Worm (Caenorhabditis elegans) whole organism, L1 larva: ENCODE results near the gene srh-303.
A peak's percentile ranks its signal among the peaks of the same experiment; 100 is the strongest.

Experiments used
- C04F5.9 ChIP-seq: sonication (generic microtip); optimal IDR thresholded peaks from 2 replicates; lab custom pipeline; 2016; ENCODE audit warnings: missing genetic modification characterization, missing compliant biosample characterization
- C16A3.4 ChIP-seq: fragments of 150-350 bp; optimal IDR thresholded peaks from 2 replicates; lab custom pipeline; 2014; ENCODE audit warnings: missing biosample characterization, missing genetic modification characterization
- ama-1 ChIP-seq: fragments of 150-350 bp; optimal IDR thresholded peaks from 2 replicates; lab custom pipeline; 2014
- ceh-63 ChIP-seq: fragments of 200-800 bp; sonication (Bioruptor generic); optimal IDR thresholded peaks from 2 replicates; lab custom pipeline; 2018; ENCODE audit warnings: mild to moderate bottlenecking, missing genetic modification characterization, missing compliant biosample characterization
- ceh-82 ChIP-seq, 3 experiments: fragments of 150-350 bp in 1 of 3; sonication (generic microtip) in 2 of 3; optimal IDR thresholded peaks; 2 replicates each; lab custom pipeline; 2014 to 2017; ENCODE audit warnings: missing biosample characterization in 3 of 3, missing genetic modification characterization in 3 of 3
- ceh-88 ChIP-seq: fragments of 200-800 bp; sonication (Bioruptor generic); IDR thresholded peaks from 2 replicates; pipeline ENCODE4 v1.3.6; 2022; ENCODE audit warnings: missing genetic modification characterization, missing compliant biosample characterization
- ceh-90 ChIP-seq: sonication (generic microtip); optimal IDR thresholded peaks from 2 replicates; lab custom pipeline; 2016; ENCODE audit warnings: missing genetic modification characterization, missing compliant biosample characterization
- dpl-1 ChIP-seq, 3 experiments: fragments of 150-350 bp in 2 of 3; sonication (generic microtip) in 1 of 3; optimal IDR thresholded peaks; 2 replicates each; lab custom pipeline; 2014 to 2017; ENCODE audit warnings: missing biosample characterization in 3 of 3, missing genetic modification characterization in 3 of 3, missing genetic modification reagents in 3 of 3
- efl-3 ChIP-seq: fragments of 200-800 bp; sonication (Bioruptor generic); optimal IDR thresholded peaks from 2 replicates; lab custom pipeline; 2018; ENCODE audit warnings: mild to moderate bottlenecking, missing genetic modification characterization, missing compliant biosample characterization
- egl-13 ChIP-seq: sonication (generic microtip); optimal IDR thresholded peaks from 2 replicates; lab custom pipeline; 2016; ENCODE audit warnings: missing genotype, missing genetic modification reagents, missing genetic modification characterization, missing compliant biosample characterization
- egl-27 ChIP-seq, 2 experiments: fragments of 150-350 bp in 1 of 2; sonication (generic microtip); optimal IDR thresholded peaks; 3 replicates each; lab custom pipeline; 2017 to 2018; ENCODE audit warnings: missing biosample characterization in 2 of 2, missing genetic modification characterization in 2 of 2, missing genetic modification reagents in 2 of 2
- elt-2 ChIP-seq: sonication (generic microtip); optimal IDR thresholded peaks from 2 replicates; lab custom pipeline; 2016; ENCODE audit warnings: missing genetic modification characterization, mild to moderate bottlenecking, inconsistent platforms, missing compliant biosample characterization, missing genetic modification reagents
- fkh-4 ChIP-seq: sonication (generic microtip); optimal IDR thresholded peaks from 2 replicates; lab custom pipeline; 2016; ENCODE audit warnings: missing compliant biosample characterization, missing genetic modification characterization, borderline replicate concordance
- fkh-8 ChIP-seq: sonication (generic microtip); optimal IDR thresholded peaks from 2 replicates; lab custom pipeline; 2016; ENCODE audit warnings: mild to moderate bottlenecking, missing genetic modification characterization, missing compliant biosample characterization
- fos-1 ChIP-seq: fragments of 150-350 bp; optimal IDR thresholded peaks from 2 replicates; lab custom pipeline; 2014; ENCODE audit warnings: missing biosample characterization, missing genetic modification characterization
- grh-1 ChIP-seq: fragments of 200-800 bp; sonication (Bioruptor generic); IDR thresholded peaks from 2 replicates; pipeline ENCODE4 v1.3.6; 2022; ENCODE audit warnings: missing genetic modification reagents, missing genetic modification characterization, missing compliant biosample characterization
- hpl-2 ChIP-seq: fragments of 150-350 bp; optimal IDR thresholded peaks from 2 replicates; lab custom pipeline; 2014; ENCODE audit warnings: missing biosample characterization, missing genetic modification reagents, missing genetic modification characterization
- irx-1 ChIP-seq: sonication (generic microtip); optimal IDR thresholded peaks from 2 replicates; lab custom pipeline; 2016; ENCODE audit warnings: missing genetic modification characterization, missing compliant biosample characterization
- isw-1 ChIP-seq: fragments of 200-800 bp; sonication (Bioruptor generic); IDR thresholded peaks from 2 replicates; pipeline ENCODE4 v1.3.6; 2022; ENCODE audit warnings: missing genetic modification characterization, missing compliant biosample characterization
- lin-35 ChIP-seq, 2 experiments: fragments of 150-350 bp; optimal IDR thresholded peaks; 2 replicates each; lab custom pipeline; 2014; ENCODE audit warnings: missing biosample characterization in 2 of 2, missing genetic modification characterization in 2 of 2, missing genetic modification reagents in 2 of 2
- mab-9 ChIP-seq: fragments of 200-800 bp; sonication (Bioruptor generic); IDR thresholded peaks from 2 replicates; pipeline ENCODE4 v1.3.6; 2022; ENCODE audit warnings: missing genetic modification reagents, missing genetic modification characterization, missing compliant biosample characterization
- mdl-1 ChIP-seq, 2 experiments: fragments of 150-350 bp; optimal IDR thresholded peaks; 2 replicates each; lab custom pipeline; 2014 to 2017; ENCODE audit warnings: missing biosample characterization in 2 of 2, missing genetic modification characterization in 2 of 2, inconsistent platforms in 1 of 2
- mef-2 ChIP-seq: fragments of 150-350 bp; optimal IDR thresholded peaks from 2 replicates; lab custom pipeline; 2014; ENCODE audit warnings: missing biosample characterization, missing genetic modification characterization
- mep-1 ChIP-seq: fragments of 150-350 bp; optimal IDR thresholded peaks from 2 replicates; lab custom pipeline; 2014; ENCODE audit warnings: missing biosample characterization, missing genetic modification characterization
- nhr-19 ChIP-seq: fragments of 200-800 bp; sonication (Bioruptor generic); conservative IDR thresholded peaks from 2 replicates; pipeline ENCODE4 v1.3.6; 2022; ENCODE audit warnings: missing genetic modification characterization, missing compliant biosample characterization
- nhr-20 ChIP-seq: sonication (generic microtip); optimal IDR thresholded peaks from 2 replicates; lab custom pipeline; 2016; ENCODE audit warnings: mild to moderate bottlenecking, missing genetic modification characterization, missing compliant biosample characterization
- nhr-28 ChIP-seq: fragments of 150-350 bp; optimal IDR thresholded peaks from 2 replicates; lab custom pipeline; 2014; ENCODE audit warnings: missing biosample characterization, missing genetic modification characterization
- nhr-47 ChIP-seq: sonication (generic microtip); optimal IDR thresholded peaks from 2 replicates; lab custom pipeline; 2016; ENCODE audit warnings: mild to moderate bottlenecking, missing genetic modification characterization, moderate library complexity, missing compliant biosample characterization
- nhr-71 ChIP-seq: sonication (generic microtip); optimal IDR thresholded peaks from 2 replicates; lab custom pipeline; 2016; ENCODE audit warnings: mild to moderate bottlenecking, missing genetic modification characterization, moderate library complexity, missing compliant biosample characterization
- nhr-76 ChIP-seq: sonication (generic microtip); optimal IDR thresholded peaks from 2 replicates; lab custom pipeline; 2017; ENCODE audit warnings: missing biosample characterization, missing genetic modification characterization
- nhr-84 ChIP-seq: sonication (generic microtip); optimal IDR thresholded peaks from 2 replicates; lab custom pipeline; 2017; ENCODE audit warnings: missing biosample characterization, missing genetic modification characterization
- nhr-90 ChIP-seq: sonication (generic microtip); optimal IDR thresholded peaks from 2 replicates; lab custom pipeline; 2016; ENCODE audit warnings: mild to moderate bottlenecking, missing genetic modification characterization, missing compliant biosample characterization; ENCODE audit not compliant: poor library complexity
- pqm-1 ChIP-seq: sonication (generic microtip); optimal IDR thresholded peaks from 3 replicates; lab custom pipeline; 2017; ENCODE audit warnings: missing biosample characterization, missing genetic modification characterization
- rnt-1 ChIP-seq: sonication (generic microtip); optimal IDR thresholded peaks from 2 replicates; lab custom pipeline; 2016; ENCODE audit warnings: mild to moderate bottlenecking, missing genetic modification characterization, moderate library complexity, missing compliant biosample characterization
- skn-1 ChIP-seq: fragments of 150-350 bp; optimal IDR thresholded peaks from 2 replicates; lab custom pipeline; 2014; ENCODE audit warnings: missing biosample characterization, missing genetic modification characterization
- sox-4 ChIP-seq: sonication (generic microtip); optimal IDR thresholded peaks from 2 replicates; lab custom pipeline; 2016; ENCODE audit warnings: missing genetic modification characterization, missing compliant biosample characterization
- sptf-1 ChIP-seq: fragments of 150-350 bp; optimal IDR thresholded peaks from 2 replicates; lab custom pipeline; 2014; ENCODE audit warnings: missing biosample characterization, missing genetic modification characterization
- swsn-7 ChIP-seq: sonication (generic microtip); optimal IDR thresholded peaks from 2 replicates; lab custom pipeline; 2016; ENCODE audit warnings: missing genetic modification characterization, missing compliant biosample characterization
- unc-30 ChIP-seq: sonication (generic microtip); optimal IDR thresholded peaks from 2 replicates; lab custom pipeline; 2017; ENCODE audit warnings: missing biosample characterization, missing genetic modification characterization
- unc-62 ChIP-seq: fragments of 150-350 bp; optimal IDR thresholded peaks from 2 replicates; lab custom pipeline; 2014; ENCODE audit warnings: missing biosample characterization, missing genetic modification reagents, missing genetic modification characterization
- unc-98 ChIP-seq: fragments of 200-800 bp; sonication (Bioruptor generic); IDR thresholded peaks from 2 replicates; pipeline ENCODE4 v1.3.6; 2022; ENCODE audit warnings: missing genetic modification characterization, missing compliant biosample characterization
- xbp-1 ChIP-seq: sonication (generic microtip); optimal IDR thresholded peaks from 2 replicates; lab custom pipeline; 2016; ENCODE audit warnings: missing genetic modification characterization, missing compliant biosample characterization
- zip-4 ChIP-seq: fragments of 200-800 bp; sonication (Bioruptor generic); optimal IDR thresholded peaks from 2 replicates; lab custom pipeline; 2018; ENCODE audit warnings: mild to moderate bottlenecking, missing genetic modification characterization, moderate library complexity, missing compliant biosample characterization
- ztf-4 ChIP-seq: fragments of 150-350 bp; optimal IDR thresholded peaks from 2 replicates; lab custom pipeline; 2014; ENCODE audit warnings: missing biosample characterization, missing genetic modification characterization

Gene srh-303

ce11 chrV:17828310-17828709 is 3.1 kb upstream of the srh-303 start, which contains the start of gene srh-304:
Gene srh-304, plus strand, starts transcription at chrV:17828610.
- TF ChIP-seq hpl-2 (GFP tag; lab: Kevin White, UChicago) = no peak
- TF ChIP-seq mdl-1 (tag; optimal IDR thresholded peaks at IDR 0.05; lab: Kevin White, UChicago) = no peak
- no peak for TF ChIP-seq ama-1 (lab: Kevin White, UChicago)
- TF ChIP-seq C16A3.4 (tag; lab: Kevin White, UChicago) = no peak
- no peak for TF ChIP-seq swsn-7 (tag; lab: Kevin White, UChicago)
- TF ChIP-seq ceh-63 (GFP tag; lab: Kevin White, UChicago) = no peak
- no peak for TF ChIP-seq fos-1 (tag; lab: Kevin White, UChicago)
- no peak for TF ChIP-seq fkh-4 (tag; lab: Kevin White, UChicago)
- TF ChIP-seq nhr-19 (GFP tag; lab: Robert Waterston, UW) = no peak
- no peak for TF ChIP-seq xbp-1
- TF ChIP-seq fkh-8 (tag; lab: Kevin White, UChicago) = no peak
- no peak for TF ChIP-seq egl-13

ce11 chrV:17844106-17844505 is 12.7 kb downstream of the srh-303 start, which contains the start of gene srh-286:
Gene srh-286, minus strand, starts transcription at chrV:17844206.
- no peak for TF ChIP-seq mab-9 (GFP tag; lab: Robert Waterston, UW)
- TF ChIP-seq rnt-1 (tag; lab: Kevin White, UChicago) = no peak
- TF ChIP-seq nhr-76 = no peak
- no peak for TF ChIP-seq nhr-20 (tag; lab: Kevin White, UChicago)
- TF ChIP-seq hpl-2 (GFP tag; lab: Kevin White, UChicago) = no peak
- no peak for TF ChIP-seq irx-1 (tag; lab: Kevin White, UChicago)
- no peak for TF ChIP-seq C04F5.9 (tag; lab: Kevin White, UChicago)
- TF ChIP-seq, all 84 proteins: peak for 0

- no peak for TF ChIP-seq isw-1
- no peak for TF ChIP-seq egl-27 (tag; optimal IDR thresholded peaks at IDR 0.05; lab: Kevin White, UChicago)
- no peak for TF ChIP-seq zip-4 (GFP tag; lab: Kevin White, UChicago)
- TF ChIP-seq C16A3.4 (tag; lab: Kevin White, UChicago) = no peak
- no peak for TF ChIP-seq sptf-1 (tag; lab: Kevin White, UChicago)
- TF ChIP-seq dpl-1 (GFP tag; optimal IDR thresholded peaks at IDR 0.05; lab: Kevin White, UChicago) = no peak
- no peak for TF ChIP-seq ceh-90 (tag; lab: Kevin White, UChicago)
- TF ChIP-seq fos-1 (tag; lab: Kevin White, UChicago) = no peak
- TF ChIP-seq unc-62 = no peak
- TF ChIP-seq grh-1 = no peak
- TF ChIP-seq elt-2 (tag; lab: Kevin White, UChicago) = no peak
- no peak for TF ChIP-seq nhr-19 (GFP tag; lab: Robert Waterston, UW)
- TF ChIP-seq unc-30 = no peak
- TF ChIP-seq mef-2 = no peak
- no peak for TF ChIP-seq sox-4 (tag; lab: Kevin White, UChicago)
- TF ChIP-seq nhr-20 (tag; lab: Kevin White, UChicago) = no peak
- no peak for TF ChIP-seq nhr-84 (tag; lab: Kevin White, UChicago)
Observed at ce11 chrV:17845370-17845967, 14.0 kb downstream of the srh-303 start.

- no peak for TF ChIP-seq egl-27 (tag; optimal IDR thresholded peaks at IDR 0.05; lab: Kevin White, UChicago)
- TF ChIP-seq unc-98 (GFP tag; lab: Robert Waterston, UW) = no peak
- TF ChIP-seq, all 84 proteins: peak for 0
Observed at ce11 chrV:17855889-17856288, 24.4 kb downstream of the srh-303 start, which contains the start of gene tcc-1. Gene tcc-1, minus strand, starts transcription at chrV:17855989.

- no peak for TF ChIP-seq pqm-1 (tag; lab: Kevin White, UChicago)
- TF ChIP-seq hpl-2 (GFP tag; lab: Kevin White, UChicago) = no peak
- peak; percentile 84 for TF ChIP-seq mep-1 (tag; lab: Kevin White, UChicago)
- peak; percentile 77 to 81 for TF ChIP-seq lin-35 (GFP tag; optimal IDR thresholded peaks at IDR 0.05; lab: Kevin White, UChicago)
- peak; percentile 59 to 92 (median 82) for TF ChIP-seq ceh-82 (tag; optimal IDR thresholded peaks at IDR 0.05; lab: Kevin White, UChicago)
- TF ChIP-seq C16A3.4 (tag; lab: Kevin White, UChicago) = peak; percentile 45
- TF ChIP-seq ceh-88 (GFP tag; lab: Robert Waterston, UW) = 0 out of 2 replicates have a peak, but pooled peaks have one; percentile 17
- peak; percentile 92 for TF ChIP-seq nhr-47 (tag; lab: Kevin White, UChicago)
- TF ChIP-seq nhr-28 (tag; lab: Kevin White, UChicago) = no peak
- no peak for TF ChIP-seq efl-3 (GFP tag; lab: Kevin White, UChicago)
- peak; percentile 95 for TF ChIP-seq nhr-71
- TF ChIP-seq ama-1 (lab: Kevin White, UChicago) = peak; percentile 41
- peak; percentile 81 for TF ChIP-seq egl-13
- TF ChIP-seq mef-2 = peak; percentile 64
- no peak for TF ChIP-seq skn-1
- peak; percentile 86 for TF ChIP-seq ztf-4 (tag; lab: Kevin White, UChicago)
- TF ChIP-seq nhr-90 (tag; lab: Kevin White, UChicago) = peak; percentile 63
Observed at ce11 chrV:17857901-17858300, 26.5 kb downstream of the srh-303 start.
